Worm (Caenorhabditis elegans): ENCODE measurements around the gene W02D7.12.

DNA sequence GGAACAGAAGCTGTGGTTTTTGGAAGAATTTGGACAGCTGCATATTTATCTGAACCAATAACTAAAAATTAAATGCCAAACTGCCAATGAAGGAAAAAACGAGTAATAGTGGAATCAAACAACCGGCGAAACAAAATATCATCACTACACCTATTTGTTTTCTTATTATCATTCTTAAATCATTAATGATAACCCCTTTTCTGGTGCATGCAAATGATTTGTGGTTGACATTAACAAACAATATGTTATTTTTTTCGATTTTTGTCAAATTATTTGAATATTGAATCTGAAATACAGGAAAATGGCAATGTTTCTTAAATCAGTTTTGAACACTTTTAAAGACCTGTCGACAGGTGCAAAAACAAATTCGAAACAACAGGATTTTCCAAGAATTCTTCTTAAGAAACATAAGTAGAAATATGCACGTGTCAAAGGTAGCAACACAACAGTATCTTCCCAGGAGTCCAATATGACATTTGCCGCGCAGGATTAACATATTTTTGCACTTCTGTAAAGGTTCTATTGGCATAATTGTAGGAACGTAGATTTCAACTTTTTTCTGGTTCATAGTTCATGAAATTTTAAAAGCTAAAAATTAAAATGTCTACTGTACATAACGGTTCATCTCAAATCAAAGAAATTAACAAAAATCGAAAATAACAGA lies 12.0 kb upstream of the W02D7.12 start, which contains the start of gene W02D7.5:
- no peak for TF ChIP-seq nhr-77 (tag; optimal IDR thresholded peaks at IDR 0.05)
- no peak for TF ChIP-seq mdl-1 (tag; optimal IDR thresholded peaks at IDR 0.05)
- TF ChIP-seq nhr-76 (tag; optimal IDR thresholded peaks at IDR 0.05): no peak
- no peak for TF ChIP-seq pha-4 (tag; optimal IDR thresholded peaks at IDR 0.05)
- TF ChIP-seq elt-2 (tag; optimal IDR thresholded peaks at IDR 0.05): no peak
- TF ChIP-seq fos-1 (tag; optimal IDR thresholded peaks at IDR 0.05): no peak
- no peak for TF ChIP-seq egl-5 (tag; optimal IDR thresholded peaks at IDR 0.05)
- TF ChIP-seq zag-1 (tag; optimal IDR thresholded peaks at IDR 0.05): no peak

Data from whole organism, L3 larva.